Worm (Caenorhabditis elegans) whole organism, L2 larva: ENCODE measurements around the gene srh-245.

Experiments
- aly-2 ChIP-seq: fragments of 150-350 bp; optimal IDR thresholded peaks from 2 replicates; lab custom pipeline; 2014; ENCODE audit warnings: missing biosample characterization, missing genetic modification characterization
- elt-3 ChIP-seq: sonication (generic microtip); optimal IDR thresholded peaks from 2 replicates; lab custom pipeline; 2017; ENCODE audit warnings: missing biosample characterization, missing genetic modification characterization
- peb-1 ChIP-seq: fragments of 150-350 bp; optimal IDR thresholded peaks from 2 replicates; lab custom pipeline; 2014; ENCODE audit warnings: missing biosample characterization, missing genetic modification characterization
- sma-3 ChIP-seq: sonication (generic microtip); optimal IDR thresholded peaks from 2 replicates; lab custom pipeline; 2016; ENCODE audit warnings: missing genetic modification reagents, missing genetic modification characterization, missing compliant biosample characterization
- unc-39 ChIP-seq: fragments of 150-350 bp; optimal IDR thresholded peaks from 2 replicates; lab custom pipeline; 2014; ENCODE audit warnings: missing biosample characterization, missing genetic modification characterization
- zag-1 ChIP-seq: fragments of 150-350 bp; optimal IDR thresholded peaks from 2 replicates; lab custom pipeline; 2014; ENCODE audit warnings: missing biosample characterization, missing genetic modification characterization
- ztf-4 ChIP-seq: fragments of 150-350 bp; optimal IDR thresholded peaks from 2 replicates; lab custom pipeline; 2014; ENCODE audit warnings: missing biosample characterization, missing genetic modification characterization

ce11 chrV:687384-687783, 31.7 kb upstream of the srh-245 start, which contains the start of gene H25P19.1:
- TF ChIP-seq aly-2 (tag; lab: Kevin White, UChicago), result no peak
- TF ChIP-seq sma-3 (GFP tag; lab: Kevin White, UChicago), result no peak
- TF ChIP-seq zag-1 (tag; lab: Kevin White, UChicago), result no peak
- no peak for TF ChIP-seq elt-3 (tag; lab: Kevin White, UChicago)
- no peak for TF ChIP-seq unc-39 (tag; lab: Kevin White, UChicago)
- no peak for TF ChIP-seq peb-1
- TF ChIP-seq ztf-4 (tag; lab: Kevin White, UChicago), result no peak
